Worm (Caenorhabditis elegans): ENCODE measurements around the gene coa-7.

coa-7 gene

ce11 chrII:11694432-11694831 is 43.5 kb upstream of the coa-7 start (continued):
- TF ChIP-seq nfya-1 (tag; optimal IDR thresholded peaks at IDR 0.05; ENCODE audit: insufficient read depth) (peak; percentile 45), skn-1 (tag; optimal IDR thresholded peaks at IDR 0.05) (no peak), ZK546.5 (tag; optimal IDR thresholded peaks at IDR 0.05) (no peak), daf-12 (tag; optimal IDR thresholded peaks at IDR 0.05) (no peak), R02D3.7 (tag; optimal IDR thresholded peaks at IDR 0.05) (no peak), nhr-77 (tag; optimal IDR thresholded peaks at IDR 0.05) (no peak), aly-2 (tag; optimal IDR thresholded peaks at IDR 0.05) (no peak), lin-15B (tag; optimal IDR thresholded peaks at IDR 0.05) (peak; percentile 31), lin-39 (tag; optimal IDR thresholded peaks at IDR 0.05) (peak; percentile 40), pha-4 (tag; optimal IDR thresholded peaks at IDR 0.05) (peak; percentile 59), mdl-1 (tag; optimal IDR thresholded peaks at IDR 0.05) (no peak), nhr-28 (tag; optimal IDR thresholded peaks at IDR 0.05) (no peak), ztf-4 (tag; optimal IDR thresholded peaks at IDR 0.05) (no peak), nhr-76 (tag; optimal IDR thresholded peaks at IDR 0.05) (no peak), pqm-1 (tag; optimal IDR thresholded peaks at IDR 0.05) (no peak), hmg-11 (tag; optimal IDR thresholded peaks at IDR 0.05) (peak; percentile 57), nhr-23 (tag; optimal IDR thresholded peaks at IDR 0.05) (peak; percentile 47), fkh-10 (GFP tag; optimal IDR thresholded peaks at IDR 0.05) (no peak), elt-1 (tag; optimal IDR thresholded peaks at IDR 0.05) (no peak), ama-1 (optimal IDR thresholded peaks at IDR 0.05) (no peak), elt-3 (tag; optimal IDR thresholded peaks at IDR 0.05) (no peak), ztf-11 (tag; optimal IDR thresholded peaks at IDR 0.05) (no peak), ceh-82 (tag; optimal IDR thresholded peaks at IDR 0.05) (no peak), nhr-67 (tag; optimal IDR thresholded peaks at IDR 0.05) (no peak)

ce11 chrII:11690868-11691267 is 39.9 kb upstream of the coa-7 start:
- TF ChIP-seq fos-1 (tag; optimal IDR thresholded peaks at IDR 0.05) (no peak), ztf-11 (tag; optimal IDR thresholded peaks at IDR 0.05) (no peak), skn-1 (tag; optimal IDR thresholded peaks at IDR 0.05) (no peak), nhr-12 (tag; optimal IDR thresholded peaks at IDR 0.05) (no peak), nhr-67 (tag; optimal IDR thresholded peaks at IDR 0.05) (no peak), aly-2 (tag; optimal IDR thresholded peaks at IDR 0.05) (no peak), ceh-16 (tag; optimal IDR thresholded peaks at IDR 0.05) (no peak), eor-1 (tag; optimal IDR thresholded peaks at IDR 0.05) (no peak), nhr-11 (tag; optimal IDR thresholded peaks at IDR 0.05) (no peak), sea-2 (GFP tag; optimal IDR thresholded peaks at IDR 0.05) (no peak), R02D3.7 (tag; optimal IDR thresholded peaks at IDR 0.05) (no peak), fkh-2 (tag; optimal IDR thresholded peaks at IDR 0.05) (no peak), nhr-23 (tag; optimal IDR thresholded peaks at IDR 0.05) (no peak), ceh-9 (tag; optimal IDR thresholded peaks at IDR 0.05) (no peak), elt-2 (tag; optimal IDR thresholded peaks at IDR 0.05) (no peak), lin-39 (tag; optimal IDR thresholded peaks at IDR 0.05) (no peak)

- no peak for TF ChIP-seq snpc-4 (tag; optimal IDR thresholded peaks at IDR 0.05)
Observed at ce11 chrII:11689941-11690340, 39.0 kb upstream of the coa-7 start.

ce11 chrII:11688643-11689042 is 37.7 kb upstream of the coa-7 start, which contains the start of gene kel-1:
Gene kel-1, plus strand, starts transcription at chrII:11688943.
- TF ChIP-seq elt-3 (tag; optimal IDR thresholded peaks at IDR 0.05) (no peak), nhr-11 (tag; optimal IDR thresholded peaks at IDR 0.05) (no peak), zag-1 (tag; optimal IDR thresholded peaks at IDR 0.05) (no peak), ztf-11 (tag; optimal IDR thresholded peaks at IDR 0.05) (no peak), mml-1 (tag; optimal IDR thresholded peaks at IDR 0.05) (no peak), nhr-25 (tag; optimal IDR thresholded peaks at IDR 0.05) (no peak), hmg-11 (tag; optimal IDR thresholded peaks at IDR 0.05) (no peak), ceh-82 (tag; optimal IDR thresholded peaks at IDR 0.05) (no peak), nhr-77 (tag; optimal IDR thresholded peaks at IDR 0.05) (no peak), sea-2 (GFP tag; optimal IDR thresholded peaks at IDR 0.05) (no peak), ZK546.5 (tag; optimal IDR thresholded peaks at IDR 0.05) (no peak), lin-15B (tag; optimal IDR thresholded peaks at IDR 0.05) (no peak)

- TF ChIP-seq pha-4 (tag; optimal IDR thresholded peaks at IDR 0.05) (peak; percentile 15), ZK546.5 (tag; optimal IDR thresholded peaks at IDR 0.05) (no peak), nhr-76 (tag; optimal IDR thresholded peaks at IDR 0.05) (no peak), hmg-11 (tag; optimal IDR thresholded peaks at IDR 0.05) (peak; percentile 29), pqm-1 (tag; optimal IDR thresholded peaks at IDR 0.05) (no peak), unc-39 (tag; optimal IDR thresholded peaks at IDR 0.05) (no peak), elt-1 (tag; optimal IDR thresholded peaks at IDR 0.05) (no peak), jun-1 (tag; optimal IDR thresholded peaks at IDR 0.05) (no peak), zag-1 (tag; optimal IDR thresholded peaks at IDR 0.05) (no peak), nhr-77 (tag; optimal IDR thresholded peaks at IDR 0.05) (no peak)
Observed at ce11 chrII:11688011-11688410, 37.1 kb upstream of the coa-7 start.
